Worm (Caenorhabditis elegans): ENCODE data around the gene dhs-13.

- no peak for TF ChIP-seq pes-1 (GFP tag; IDR thresholded peaks at IDR 0.05)
- no peak for TF ChIP-seq ama-1 (optimal IDR thresholded peaks at IDR 0.05)
- TF ChIP-seq F13C5.2 (tag; optimal IDR thresholded peaks at IDR 0.05), result no peak
- no peak for TF ChIP-seq hmbx-1 (tag; optimal IDR thresholded peaks at IDR 0.05)
- no peak for TF ChIP-seq tbx-11 (GFP tag; IDR thresholded peaks at IDR 0.05)
Measured at ce11 chrV:1721966-1722365, 49.6 kb downstream of the dhs-13 start, which contains the start of gene srw-101.
